Worm (Caenorhabditis elegans) whole organism, L2 larva: ENCODE measurements around the gene T05A7.1.

ENCODE experiments used
- Y55F3AM.14 ChIP-seq: fragments of 200-800 bp; sonication (Bioruptor generic); optimal IDR thresholded peaks from 2 replicates; lab custom pipeline; 2018; ENCODE audit warnings: mild to moderate bottlenecking, missing genetic modification characterization, missing compliant biosample characterization
- ZK546.5 ChIP-seq: sonication (generic microtip); optimal IDR thresholded peaks from 2 replicates; lab custom pipeline; 2017; ENCODE audit warnings: missing biosample characterization, missing genetic modification characterization
- elt-1 ChIP-seq: fragments of 150-350 bp; optimal IDR thresholded peaks from 2 replicates; lab custom pipeline; 2014; ENCODE audit warnings: missing biosample characterization, missing genetic modification characterization
- elt-3 ChIP-seq: sonication (generic microtip); optimal IDR thresholded peaks from 2 replicates; lab custom pipeline; 2017; ENCODE audit warnings: missing biosample characterization, missing genetic modification characterization
- fos-1 ChIP-seq: fragments of 150-350 bp; optimal IDR thresholded peaks from 2 replicates; lab custom pipeline; 2014; ENCODE audit warnings: missing biosample characterization, missing genetic modification characterization
- lsy-2 ChIP-seq, 2 experiments: fragments of 150-350 bp in 1 of 2; sonication (generic microtip) in 1 of 2; optimal IDR thresholded peaks; 2 replicates each; lab custom pipeline; 2014 to 2017; ENCODE audit warnings: missing biosample characterization in 2 of 2, missing genetic modification characterization in 2 of 2
- nhr-11 ChIP-seq: fragments of 150-350 bp; optimal IDR thresholded peaks from 2 replicates; lab custom pipeline; 2014; ENCODE audit warnings: missing biosample characterization, missing genetic modification characterization

DNA sequence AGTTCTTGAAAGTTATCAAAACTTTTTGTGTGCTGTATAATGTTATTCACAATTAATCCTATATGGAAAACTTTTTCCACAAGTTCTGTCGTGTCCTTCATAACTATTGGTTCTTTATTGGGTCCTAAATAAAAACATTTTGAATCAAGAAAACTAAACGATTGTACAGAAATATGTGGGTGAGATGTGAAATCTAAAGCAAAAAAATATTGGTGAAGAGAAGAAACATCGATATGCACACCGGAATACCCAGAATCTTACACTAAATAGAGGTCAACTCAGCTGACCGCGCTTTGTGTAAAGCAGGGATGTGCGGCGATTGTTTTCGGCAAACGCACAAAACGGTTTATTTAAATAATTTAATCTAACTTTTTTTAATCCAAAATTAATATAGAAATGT is 16.7 kb upstream of the T05A7.1 start, which contains the start of gene T05A7.13:
- TF ChIP-seq nhr-11 = no peak
- TF ChIP-seq ZK546.5 = no peak
- no peak for TF ChIP-seq Y55F3AM.14 (GFP tag; lab: Kevin White, UChicago)
- no peak for TF ChIP-seq elt-3 (tag; lab: Kevin White, UChicago)
- TF ChIP-seq elt-1 = no peak
- no peak for TF ChIP-seq fos-1 (tag; lab: Kevin White, UChicago)
- no peak for TF ChIP-seq lsy-2 (tag; optimal IDR thresholded peaks at IDR 0.05; lab: Kevin White, UChicago)
